Worm (Caenorhabditis elegans) whole organism, young adult: ENCODE data around the gene cdgs-1.

Experiments used
- B0035.1 ChIP-seq: sonication (generic microtip); optimal IDR thresholded peaks from 2 replicates; lab custom pipeline; 2016; ENCODE audit warnings: missing genetic modification characterization, mild to moderate bottlenecking, missing compliant biosample characterization, missing genotype, missing genetic modification reagents
- B0261.1 ChIP-seq: sonication (generic microtip); optimal IDR thresholded peaks from 2 replicates; lab custom pipeline; 2016; ENCODE audit warnings: mild to moderate bottlenecking, missing genetic modification characterization, moderate library complexity, missing compliant biosample characterization
- C17E4.6 ChIP-seq: fragments of 200-800 bp; sonication (Bioruptor generic); IDR thresholded peaks from 2 replicates; pipeline ENCODE4 v1.3.6; 2022; ENCODE audit warnings: missing genetic modification reagents, missing genetic modification characterization, missing compliant biosample characterization
- F22D6.2 ChIP-seq: sonication (generic microtip); optimal IDR thresholded peaks from 2 replicates; lab custom pipeline; 2016; ENCODE audit warnings: mild to moderate bottlenecking, missing genetic modification characterization, missing compliant biosample characterization
- F23B12.7 ChIP-seq: sonication (generic microtip); optimal IDR thresholded peaks from 2 replicates; lab custom pipeline; 2017; ENCODE audit warnings: missing genetic modification characterization, mild to moderate bottlenecking, missing compliant biosample characterization, antibody characterized with exemption, moderate library complexity; ENCODE audit not compliant: insufficient read depth
- F49E8.2 ChIP-seq: sonication (generic microtip); optimal IDR thresholded peaks from 3 replicates; lab custom pipeline; 2017; ENCODE audit warnings: missing genetic modification characterization, mild to moderate bottlenecking, missing compliant biosample characterization, antibody characterized with exemption, moderate library complexity; ENCODE audit not compliant: insufficient read depth
- F55B11.4 ChIP-seq: sonication (generic microtip); optimal IDR thresholded peaks from 2 replicates; lab custom pipeline; 2016; ENCODE audit warnings: missing compliant biosample characterization, missing genetic modification characterization, borderline replicate concordance; ENCODE audit not compliant: insufficient read depth
- F57A8.1 ChIP-seq: fragments of 200-800 bp; sonication (Bioruptor generic); optimal IDR thresholded peaks from 2 replicates; lab custom pipeline; 2018; ENCODE audit warnings: mild to moderate bottlenecking, missing genetic modification characterization, moderate library complexity, missing compliant biosample characterization
- F57C9.4 ChIP-seq: sonication (generic microtip); optimal IDR thresholded peaks from 2 replicates; lab custom pipeline; 2017; ENCODE audit warnings: mild to moderate bottlenecking, missing genetic modification characterization, missing compliant biosample characterization
- K12H6.12 ChIP-seq: fragments of 200-800 bp; sonication (Bioruptor generic); optimal IDR thresholded peaks from 2 replicates; lab custom pipeline; 2018; ENCODE audit warnings: mild to moderate bottlenecking, missing genetic modification characterization, missing compliant biosample characterization
- T07F8.4 ChIP-seq: sonication (generic microtip); optimal IDR thresholded peaks from 2 replicates; lab custom pipeline; 2016; ENCODE audit warnings: mild to moderate bottlenecking, missing genetic modification characterization, moderate library complexity, missing compliant biosample characterization
- Y56A3A.18 ChIP-seq: fragments of 200-800 bp; sonication (Bioruptor generic); IDR thresholded peaks from 2 replicates; pipeline ENCODE4 v1.3.6; 2022; ENCODE audit warnings: missing genetic modification reagents, missing genetic modification characterization, missing compliant biosample characterization
- Y79H2A.3 ChIP-seq: fragments of 200-800 bp; sonication (Bioruptor generic); conservative IDR thresholded peaks from 2 replicates; pipeline ENCODE4 v1.3.6; 2022; ENCODE audit warnings: missing genetic modification reagents, missing genetic modification characterization, missing compliant biosample characterization
- Y95B8A.8 ChIP-seq: fragments of 200-800 bp; sonication (Bioruptor generic); IDR thresholded peaks from 2 replicates; pipeline ENCODE4 v1.3.6; 2022; ENCODE audit warnings: missing genetic modification reagents, missing genetic modification characterization, missing compliant biosample characterization
- atf-7 ChIP-seq: sonication (generic microtip); optimal IDR thresholded peaks from 2 replicates; lab custom pipeline; 2017; ENCODE audit warnings: mild to moderate bottlenecking, missing genetic modification characterization, missing compliant biosample characterization
- athp-1 ChIP-seq: sonication (generic microtip); optimal IDR thresholded peaks from 2 replicates; lab custom pipeline; 2017; ENCODE audit warnings: mild to moderate bottlenecking, missing genetic modification characterization, missing compliant biosample characterization
- attf-5 ChIP-seq: fragments of 200-800 bp; sonication (Bioruptor generic); optimal IDR thresholded peaks from 2 replicates; lab custom pipeline; 2018; ENCODE audit warnings: mild to moderate bottlenecking, missing genetic modification characterization, missing compliant biosample characterization
- bed-2 ChIP-seq: fragments of 200-800 bp; sonication (Bioruptor generic); IDR thresholded peaks from 2 replicates; pipeline ENCODE4 v1.3.6; 2022; ENCODE audit warnings: missing genetic modification reagents, missing genetic modification characterization, missing compliant biosample characterization
- ccch-3 ChIP-seq: fragments of 200-800 bp; sonication (Bioruptor generic); optimal IDR thresholded peaks from 2 replicates; lab custom pipeline; 2018; ENCODE audit warnings: mild to moderate bottlenecking, missing genetic modification characterization, missing compliant biosample characterization
- ceh-91 ChIP-seq: fragments of 200-800 bp; sonication (Bioruptor generic); IDR thresholded peaks from 2 replicates; pipeline ENCODE4 v1.3.6; 2022; ENCODE audit warnings: missing genetic modification reagents, missing genetic modification characterization, missing compliant biosample characterization
- chd-7 ChIP-seq: sonication (generic microtip); optimal IDR thresholded peaks from 2 replicates; lab custom pipeline; 2016; ENCODE audit warnings: mild to moderate bottlenecking, missing genetic modification characterization, moderate library complexity, missing compliant biosample characterization
- die-1 ChIP-seq: sonication (generic microtip); optimal IDR thresholded peaks from 2 replicates; lab custom pipeline; 2016; ENCODE audit warnings: missing genotype, mild to moderate bottlenecking, missing genetic modification characterization, missing compliant biosample characterization
- dpl-1 ChIP-seq: fragments of 150-350 bp; optimal IDR thresholded peaks from 2 replicates; lab custom pipeline; 2014; ENCODE audit warnings: missing biosample characterization, missing genetic modification reagents, missing genetic modification characterization
- egl-44 ChIP-seq: fragments of 200-800 bp; sonication (Bioruptor generic); IDR thresholded peaks from 2 replicates; pipeline ENCODE4 v1.3.6; 2022; ENCODE audit warnings: missing genetic modification reagents, missing genetic modification characterization, missing compliant biosample characterization
- ekl-4 ChIP-seq: fragments of 200-800 bp; sonication (Bioruptor generic); IDR thresholded peaks from 2 replicates; pipeline ENCODE4 v1.3.6; 2022; ENCODE audit warnings: missing genetic modification reagents, missing genetic modification characterization, missing compliant biosample characterization
- hlh-12 ChIP-seq: sonication (generic microtip); optimal IDR thresholded peaks from 2 replicates; lab custom pipeline; 2016; ENCODE audit warnings: missing genetic modification characterization, missing compliant biosample characterization
- hmg-1.2 ChIP-seq: fragments of 200-800 bp; sonication (Bioruptor generic); IDR thresholded peaks from 2 replicates; pipeline ENCODE4 v1.3.6; 2022; ENCODE audit warnings: missing genetic modification reagents, missing genetic modification characterization, missing compliant biosample characterization
- hmg-20 ChIP-seq: fragments of 200-800 bp; sonication (Bioruptor generic); IDR thresholded peaks from 2 replicates; pipeline ENCODE4 v1.3.6; 2022; ENCODE audit warnings: missing genetic modification reagents, missing genetic modification characterization, missing compliant biosample characterization
- hrde-1 ChIP-seq: sonication (generic microtip); optimal IDR thresholded peaks from 2 replicates; lab custom pipeline; 2016; ENCODE audit warnings: missing genetic modification characterization, mild to moderate bottlenecking, missing compliant biosample characterization, moderate library complexity, missing genotype, missing genetic modification reagents, borderline replicate concordance
- lir-1 ChIP-seq: fragments of 200-800 bp; sonication (Bioruptor generic); conservative IDR thresholded peaks from 2 replicates; pipeline ENCODE4 v1.3.6; 2022; ENCODE audit warnings: missing genetic modification reagents, missing genetic modification characterization, missing compliant biosample characterization
- madf-3 ChIP-seq: fragments of 200-800 bp; sonication (Bioruptor generic); IDR thresholded peaks from 2 replicates; pipeline ENCODE4 v1.3.6; 2022; ENCODE audit warnings: missing genetic modification reagents, missing genetic modification characterization, missing compliant biosample characterization
- mcd-1 ChIP-seq: fragments of 200-800 bp; sonication (Bioruptor generic); IDR thresholded peaks from 2 replicates; pipeline ENCODE4 v1.3.6; 2022; ENCODE audit warnings: missing genetic modification reagents, missing genetic modification characterization, missing compliant biosample characterization
- mxl-1 ChIP-seq: sonication (generic microtip); optimal IDR thresholded peaks from 2 replicates; lab custom pipeline; 2016; ENCODE audit warnings: missing genetic modification characterization, missing compliant biosample characterization
- nhr-120 ChIP-seq: fragments of 200-800 bp; sonication (Bioruptor generic); IDR thresholded peaks from 2 replicates; pipeline ENCODE4 v1.3.6; 2022; ENCODE audit warnings: missing genetic modification characterization, missing compliant biosample characterization
- nhr-90 ChIP-seq: sonication (generic microtip); optimal IDR thresholded peaks from 2 replicates; lab custom pipeline; 2016; ENCODE audit warnings: missing genotype, mild to moderate bottlenecking, missing genetic modification characterization, missing compliant biosample characterization
- pbrm-1 ChIP-seq: fragments of 200-800 bp; sonication (Bioruptor generic); IDR thresholded peaks from 2 replicates; pipeline ENCODE4 v1.3.6; 2022; ENCODE audit warnings: missing genetic modification reagents, missing genetic modification characterization, missing compliant biosample characterization
- repo-1 ChIP-seq: sonication (generic microtip); optimal IDR thresholded peaks from 2 replicates; lab custom pipeline; 2017; ENCODE audit warnings: mild to moderate bottlenecking, missing genetic modification characterization, missing compliant biosample characterization
- snpc-1.1 ChIP-seq: sonication (generic microtip); optimal IDR thresholded peaks from 2 replicates; lab custom pipeline; 2017; ENCODE audit warnings: missing genetic modification characterization, mild to moderate bottlenecking, missing compliant biosample characterization, antibody characterized with exemption, moderate library complexity, missing genotype, missing genetic modification reagents; ENCODE audit not compliant: insufficient read depth
- snpc-3.4 ChIP-seq: sonication (generic microtip); optimal IDR thresholded peaks from 2 replicates; lab custom pipeline; 2017; ENCODE audit warnings: missing genetic modification characterization, mild to moderate bottlenecking, missing compliant biosample characterization, antibody characterized with exemption, moderate library complexity, missing genotype, missing genetic modification reagents
- sptf-2 ChIP-seq: fragments of 200-800 bp; sonication (Bioruptor generic); optimal IDR thresholded peaks from 2 replicates; lab custom pipeline; 2018; ENCODE audit warnings: mild to moderate bottlenecking, missing genetic modification characterization, missing compliant biosample characterization
- tbp1 ChIP-seq: fragments of 200-800 bp; sonication (Bioruptor generic); optimal IDR thresholded peaks from 2 replicates; lab custom pipeline; 2018; ENCODE audit warnings: mild to moderate bottlenecking, missing genetic modification characterization, missing compliant biosample characterization
- tbx-9 ChIP-seq: sonication (generic microtip); optimal IDR thresholded peaks from 2 replicates; lab custom pipeline; 2016; ENCODE audit warnings: borderline replicate concordance, missing genetic modification characterization, inconsistent platforms, missing compliant biosample characterization
- tlf-1 ChIP-seq: fragments of 200-800 bp; sonication (Bioruptor generic); optimal IDR thresholded peaks from 2 replicates; lab custom pipeline; 2018; ENCODE audit warnings: mild to moderate bottlenecking, missing genetic modification characterization, missing compliant biosample characterization
- unc-130 ChIP-seq: sonication (generic microtip); optimal IDR thresholded peaks from 2 replicates; lab custom pipeline; 2016; ENCODE audit warnings: missing genetic modification reagents, missing genetic modification characterization, missing compliant biosample characterization
- xnd-1 ChIP-seq: sonication (generic microtip); optimal IDR thresholded peaks from 2 replicates; lab custom pipeline; 2016; ENCODE audit warnings: missing genotype, missing genetic modification reagents, missing genetic modification characterization, missing compliant biosample characterization
- zfh-2 ChIP-seq: fragments of 200-800 bp; sonication (Bioruptor generic); conservative IDR thresholded peaks from 2 replicates; pipeline ENCODE4 v1.3.6; 2022; ENCODE audit warnings: missing genetic modification reagents, missing genetic modification characterization, missing compliant biosample characterization
- ztf-25 ChIP-seq: fragments of 200-800 bp; sonication (Bioruptor generic); IDR thresholded peaks from 2 replicates; pipeline ENCODE4 v1.3.6; 2022; ENCODE audit warnings: missing genetic modification reagents, missing genetic modification characterization, missing compliant biosample characterization
- ztf-26 ChIP-seq: sonication (generic microtip); optimal IDR thresholded peaks from 2 replicates; lab custom pipeline; 2017; ENCODE audit warnings: missing genetic modification characterization, missing compliant biosample characterization
- ztf-6 ChIP-seq: fragments of 200-800 bp; sonication (Bioruptor generic); IDR thresholded peaks from 2 replicates; pipeline ENCODE4 v1.3.6; 2022; ENCODE audit warnings: missing genetic modification reagents, missing genetic modification characterization, missing compliant biosample characterization

The cdgs-1 gene

DNA sequence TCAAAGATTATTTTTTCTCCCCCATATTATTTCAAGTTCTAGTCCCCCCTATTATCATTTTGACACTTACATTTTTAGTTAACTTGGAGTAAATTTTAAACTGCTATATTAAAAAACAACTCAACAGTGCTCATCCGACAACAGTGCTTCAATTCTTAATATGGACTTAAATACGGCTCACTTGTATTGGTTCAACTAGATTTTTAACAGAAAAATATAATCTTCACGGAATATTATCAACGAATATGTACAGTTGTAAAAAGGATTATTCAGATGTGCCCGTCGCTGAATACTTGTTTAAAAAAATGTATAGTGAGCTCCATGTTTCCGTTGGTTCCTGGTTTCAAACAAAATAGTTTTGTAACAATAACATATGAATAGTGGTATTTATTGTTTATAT, 15.2 kb downstream of the cdgs-1 start:
- TF ChIP-seq tbp1 (GFP tag; lab: Kevin White, UChicago) (no peak), lir-1 (GFP tag; lab: Robert Waterston, UW) (no peak), ekl-4 (peak; percentile 82), mcd-1 (GFP tag; lab: Robert Waterston, UW) (no peak), ccch-3 (GFP tag; lab: Kevin White, UChicago) (no peak), egl-44 (GFP tag; lab: Robert Waterston, UW) (no peak), dpl-1 (GFP tag; lab: Kevin White, UChicago) (no peak), F57A8.1 (GFP tag; lab: Kevin White, UChicago) (no peak), hmg-20 (GFP tag; lab: Robert Waterston, UW) (peak; percentile 32; the same call in 1 of the 2 replicates), xnd-1 (tag; lab: Kevin White, UChicago) (peak; percentile 32), ztf-26 (tag; lab: Kevin White, UChicago) (no peak), chd-7 (tag; lab: Kevin White, UChicago) (no peak), Y79H2A.3 (GFP tag; lab: Robert Waterston, UW) (0 out of 2 replicates have a peak, but pooled peaks have one; percentile 28), repo-1 (no peak), atf-7 (tag; lab: Kevin White, UChicago) (no peak), zfh-2 (GFP tag; lab: Robert Waterston, UW) (no peak), attf-5 (GFP tag; lab: Kevin White, UChicago) (no peak), K12H6.12 (tag; lab: Kevin White, UChicago) (no peak), pbrm-1 (no peak), tlf-1 (GFP tag; lab: Kevin White, UChicago) (peak; percentile 43), tbx-9 (tag; lab: Kevin White, UChicago) (no peak), hlh-12 (tag; lab: Kevin White, UChicago) (no peak), nhr-120 (GFP tag; lab: Robert Waterston, UW) (no peak), madf-3 (GFP tag; lab: Robert Waterston, UW) (0 out of 2 replicates have a peak, but pooled peaks have one; percentile 60), F55B11.4 (tag; lab: Kevin White, UChicago) (no peak), hrde-1 (peak; percentile 94), T07F8.4 (tag; lab: Kevin White, UChicago) (no peak), snpc-1.1 (tag; lab: Kevin White, UChicago) (peak; percentile 52), F23B12.7 (tag; lab: Kevin White, UChicago) (no peak), B0035.1 (tag; lab: Kevin White, UChicago) (no peak), mxl-1 (tag; lab: Kevin White, UChicago) (no peak), ztf-25 (GFP tag; lab: Robert Waterston, UW) (no peak), unc-130 (GFP tag; lab: Kevin White, UChicago) (peak; percentile 63), C17E4.6 (GFP tag; lab: Robert Waterston, UW) (peak; percentile 74), hmg-1.2 (GFP tag; lab: Robert Waterston, UW) (no peak; the same call in 1 of the 2 replicates), F49E8.2 (tag; lab: Kevin White, UChicago) (peak; percentile 80), F22D6.2 (tag; lab: Kevin White, UChicago) (no peak), B0261.1 (tag; lab: Kevin White, UChicago) (no peak), snpc-3.4 (tag; lab: Kevin White, UChicago) (peak; percentile 45), nhr-90 (tag; lab: Kevin White, UChicago) (no peak), Y56A3A.18 (GFP tag; lab: Robert Waterston, UW) (0 out of 2 replicates have a peak, but pooled peaks have one; percentile 47), ceh-91 (GFP tag; lab: Robert Waterston, UW) (no peak), Y95B8A.8 (GFP tag; lab: Robert Waterston, UW) (no peak), athp-1 (tag; lab: Kevin White, UChicago) (peak; percentile 80), bed-2 (GFP tag; lab: Robert Waterston, UW) (no peak), ztf-6 (GFP tag; lab: Robert Waterston, UW) (no peak), sptf-2 (GFP tag; lab: Kevin White, UChicago) (no peak), die-1 (no peak), F57C9.4 (tag; lab: Kevin White, UChicago) (no peak)
